Worm (Caenorhabditis elegans): ENCODE results near the gene F55G11.1.

DNA sequence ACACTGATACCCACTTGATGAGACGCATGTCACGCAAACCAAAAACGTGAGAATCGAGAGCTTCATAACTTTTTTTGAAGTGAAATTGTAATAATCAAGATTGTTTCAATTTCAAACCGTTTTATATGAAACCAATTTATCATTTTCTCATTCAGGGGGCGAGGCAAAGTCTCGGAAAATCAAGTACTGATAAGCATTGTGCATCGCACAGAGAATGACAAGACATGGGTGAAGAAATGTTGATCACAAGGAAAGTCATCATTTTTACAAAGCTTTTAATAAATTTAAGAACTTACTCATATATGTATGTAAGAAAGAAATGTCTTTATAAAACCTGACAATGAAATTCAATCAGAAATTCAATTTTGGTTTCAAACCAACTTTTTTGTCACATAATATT is 39.9 kb downstream of the F55G11.1 start, which contains the start of gene K08D8.3:
- no peak for TF ChIP-seq aly-2 (tag; optimal IDR thresholded peaks at IDR 0.05)
- TF ChIP-seq tbx-2 (tag; optimal IDR thresholded peaks at IDR 0.05): no peak
- TF ChIP-seq pha-4 (tag; optimal IDR thresholded peaks at IDR 0.05): no peak
- TF ChIP-seq nhr-77 (tag; optimal IDR thresholded peaks at IDR 0.05): no peak
- TF ChIP-seq mdl-1 (tag; optimal IDR thresholded peaks at IDR 0.05): no peak
- TF ChIP-seq jun-1 (tag; optimal IDR thresholded peaks at IDR 0.05): no peak
- no peak for TF ChIP-seq ceh-82 (tag; optimal IDR thresholded peaks at IDR 0.05)
- TF ChIP-seq elt-3 (tag; optimal IDR thresholded peaks at IDR 0.05): no peak
- no peak for TF ChIP-seq R02D3.7 (tag; optimal IDR thresholded peaks at IDR 0.05)

All from whole organism, L3 larva.